Fruit fly (Drosophila melanogaster) whole organism, embryonic: ENCODE results near the gene heix.
A peak's percentile ranks its signal among the peaks of the same experiment; 100 is the strongest.

Source experiments
- Adf1 ChIP-seq: fragments of 200-800 bp; sonication (Bioruptor generic); IDR thresholded peaks from 2 replicates; pipeline ENCODE4 v1.3.6; 2022; ENCODE audit warnings: missing biosample characterization, missing genetic modification characterization
- Asciz ChIP-seq: fragments of 200-800 bp; sonication (Bioruptor generic); optimal IDR thresholded peaks from 2 replicates; lab custom pipeline; 2017; ENCODE audit warnings: missing biosample characterization, mild to moderate bottlenecking, missing genetic modification characterization, missing genetic modification reagents
- BEAF-32 ChIP-seq: fragments of 200-800 bp; sonication (Bioruptor generic); optimal IDR thresholded peaks from 3 replicates; lab custom pipeline; 2017; ENCODE audit warnings: missing biosample characterization, missing genetic modification characterization, mild to moderate bottlenecking, moderate library complexity, missing genetic modification reagents
- CG10274 ChIP-seq: fragments of 200-800 bp; sonication (Bioruptor generic); optimal IDR thresholded peaks from 3 replicates; lab custom pipeline; 2017; ENCODE audit warnings: missing biosample characterization, mild to moderate bottlenecking, missing genetic modification characterization
- CG11398 ChIP-seq: fragments of 200-800 bp; sonication (Bioruptor generic); optimal IDR thresholded peaks from 2 replicates; lab custom pipeline; 2016; ENCODE audit warnings: missing biosample characterization, missing genetic modification characterization
- CG11695 ChIP-seq: fragments of 200-800 bp; sonication (Bioruptor generic); IDR thresholded peaks from 3 replicates; pipeline ENCODE4 v1.3.6; 2022; ENCODE audit warnings: missing biosample characterization, missing genetic modification characterization
- CG12071 ChIP-seq: fragments of 200-800 bp; sonication (Bioruptor generic); optimal IDR thresholded peaks from 3 replicates; lab custom pipeline; 2018; ENCODE audit warnings: missing biosample characterization, mild to moderate bottlenecking, missing genetic modification characterization
- CG13624 ChIP-seq: fragments of 200-800 bp; sonication (Bioruptor generic); optimal IDR thresholded peaks from 2 replicates; lab custom pipeline; 2016; ENCODE audit warnings: missing biosample characterization, missing genetic modification characterization
- CG15696 ChIP-seq: fragments of 200-800 bp; sonication (Bioruptor generic); optimal IDR thresholded peaks from 2 replicates; lab custom pipeline; 2019; ENCODE audit warnings: missing biosample characterization, mild to moderate bottlenecking, missing genetic modification characterization, moderate library complexity
- CG1602 ChIP-seq: fragments of 200-800 bp; sonication (Bioruptor generic); optimal IDR thresholded peaks from 3 replicates; lab custom pipeline; 2016; ENCODE audit warnings: missing biosample characterization, missing genetic modification characterization
- CG16863 ChIP-seq: fragments of 200-800 bp; sonication (Bioruptor generic); optimal IDR thresholded peaks from 3 replicates; lab custom pipeline; 2016; ENCODE audit warnings: missing biosample characterization, missing genetic modification characterization
- CG18011 ChIP-seq: fragments of 200-800 bp; sonication (Bioruptor generic); optimal IDR thresholded peaks from 2 replicates; lab custom pipeline; 2017; ENCODE audit warnings: missing biosample characterization, missing genetic modification characterization, mild to moderate bottlenecking, moderate library complexity, missing genotype
- CG1832 ChIP-seq: fragments of 200-800 bp; sonication (Bioruptor generic); optimal IDR thresholded peaks from 2 replicates; lab custom pipeline; 2017; ENCODE audit warnings: missing biosample characterization, mild to moderate bottlenecking, missing genetic modification characterization, inconsistent platforms
- CG32532 ChIP-seq: fragments of 200-800 bp; sonication (Bioruptor generic); IDR thresholded peaks from 2 replicates; pipeline ENCODE4 v1.3.6; 2022; ENCODE audit warnings: missing biosample characterization, missing genetic modification characterization
- CG3995 ChIP-seq: fragments of 200-800 bp; sonication (Bioruptor generic); optimal IDR thresholded peaks from 3 replicates; lab custom pipeline; 2016; ENCODE audit warnings: missing biosample characterization, missing genetic modification characterization
- CG6654 ChIP-seq: fragments of 200-800 bp; sonication (Bioruptor generic); optimal IDR thresholded peaks from 2 replicates; lab custom pipeline; 2017; ENCODE audit warnings: missing biosample characterization, mild to moderate bottlenecking, missing genetic modification characterization
- CG7987 ChIP-seq: fragments of 200-800 bp; sonication (Bioruptor generic); optimal IDR thresholded peaks from 2 replicates; lab custom pipeline; 2018; ENCODE audit warnings: missing biosample characterization, mild to moderate bottlenecking, missing genetic modification characterization, moderate library complexity
- CG9727 ChIP-seq: fragments of 200-800 bp; sonication (Bioruptor generic); optimal IDR thresholded peaks from 3 replicates; lab custom pipeline; 2017; ENCODE audit warnings: missing biosample characterization, mild to moderate bottlenecking, missing genetic modification characterization
- CG9797 ChIP-seq: fragments of 200-800 bp; sonication (Bioruptor generic); optimal IDR thresholded peaks from 3 replicates; lab custom pipeline; 2018; ENCODE audit warnings: missing biosample characterization, mild to moderate bottlenecking, missing genetic modification characterization
- Camta ChIP-seq: fragments of 200-800 bp; sonication (Bioruptor generic); optimal IDR thresholded peaks from 2 replicates; lab custom pipeline; 2016; ENCODE audit warnings: missing biosample characterization, missing genetic modification characterization
- CkIIα-i1 ChIP-seq: fragments of 200-800 bp; sonication (Bioruptor generic); IDR thresholded peaks from 2 replicates; pipeline ENCODE4 v1.3.6; 2022; ENCODE audit warnings: missing biosample characterization, missing genetic modification characterization
- D19B ChIP-seq: fragments of 200-800 bp; sonication (Bioruptor generic); optimal IDR thresholded peaks from 2 replicates; lab custom pipeline; 2017; ENCODE audit warnings: missing biosample characterization, mild to moderate bottlenecking, missing genetic modification characterization
- Dek ChIP-seq: fragments of 200-800 bp; sonication (Bioruptor generic); optimal IDR thresholded peaks from 3 replicates; lab custom pipeline; 2019; ENCODE audit warnings: missing biosample characterization, mild to moderate bottlenecking, missing genetic modification characterization, moderate library complexity
- E2f2 ChIP-seq: fragments of 200-800 bp; sonication (Bioruptor generic); IDR thresholded peaks from 2 replicates; pipeline ENCODE4 v1.3.6; 2022; ENCODE audit warnings: missing biosample characterization, missing genetic modification characterization
- Eip74EF ChIP-seq, 2 experiments: fragments of 200-800 bp in 1 of 2; fragments of >200 bp in 1 of 2; sonication (Bioruptor generic) in 1 of 2; optimal IDR thresholded peaks; 2 replicates each; lab custom pipeline; 2017 to 2019; ENCODE audit warnings: missing biosample characterization in 2 of 2, missing genetic modification characterization in 2 of 2, mild to moderate bottlenecking in 1 of 2, moderate library complexity in 1 of 2
- Elba2 ChIP-seq: fragments of 200-800 bp; sonication (Bioruptor generic); optimal IDR thresholded peaks from 3 replicates; lab custom pipeline; 2016; ENCODE audit warnings: missing biosample characterization, missing genetic modification characterization
- HLH54F ChIP-seq: fragments of 200-800 bp; sonication (Bioruptor generic); optimal IDR thresholded peaks from 3 replicates; lab custom pipeline; 2016; ENCODE audit warnings: missing biosample characterization, missing genetic modification characterization
- Max ChIP-seq: fragments of 200-800 bp; sonication (Bioruptor generic); optimal IDR thresholded peaks from 2 replicates; lab custom pipeline; 2016; ENCODE audit warnings: missing biosample characterization, mild to moderate bottlenecking, missing genetic modification characterization
- Mes4 ChIP-seq: fragments of 200-800 bp; sonication (Bioruptor generic); optimal IDR thresholded peaks from 2 replicates; lab custom pipeline; 2016; ENCODE audit warnings: missing biosample characterization, missing genetic modification characterization
- NC2β ChIP-seq: fragments of 200-800 bp; sonication (Bioruptor generic); optimal IDR thresholded peaks from 2 replicates; lab custom pipeline; 2016; ENCODE audit warnings: missing biosample characterization, missing genetic modification characterization
- Oaz ChIP-seq: fragments of 200-800 bp; sonication (Bioruptor generic); IDR thresholded peaks from 2 replicates; pipeline ENCODE4 v1.3.6; 2022; ENCODE audit warnings: missing biosample characterization, missing genetic modification characterization
- Optix ChIP-seq: fragments of 200-800 bp; sonication (Bioruptor generic); IDR thresholded peaks from 3 replicates; pipeline ENCODE4 v1.3.6; 2022; ENCODE audit warnings: missing biosample characterization, missing genetic modification characterization
- Sry-β ChIP-seq: fragments of 200-800 bp; sonication (Bioruptor generic); optimal IDR thresholded peaks from 2 replicates; lab custom pipeline; 2018; ENCODE audit warnings: missing biosample characterization, mild to moderate bottlenecking, missing genetic modification characterization, moderate library complexity
- YL-1 ChIP-seq: fragments of 200-800 bp; sonication (Bioruptor generic); optimal IDR thresholded peaks from 3 replicates; lab custom pipeline; 2017; ENCODE audit warnings: missing biosample characterization, mild to moderate bottlenecking, missing genetic modification characterization
- corto ChIP-seq: fragments of 200-800 bp; sonication (Bioruptor generic); optimal IDR thresholded peaks from 2 replicates; lab custom pipeline; 2016; ENCODE audit warnings: missing biosample characterization, mild to moderate bottlenecking, missing genetic modification characterization, moderate library complexity
- crc ChIP-seq: fragments of 200-800 bp; sonication (Bioruptor generic); optimal IDR thresholded peaks from 2 replicates; lab custom pipeline; 2016; ENCODE audit warnings: missing biosample characterization, missing genetic modification characterization
- cwo ChIP-seq: fragments of 200-800 bp; sonication (Bioruptor generic); optimal IDR thresholded peaks from 3 replicates; lab custom pipeline; 2017; ENCODE audit warnings: missing biosample characterization, missing genetic modification characterization, mild to moderate bottlenecking, moderate library complexity, missing genetic modification reagents
- dmrt11E ChIP-seq: fragments of 200-800 bp; sonication (Bioruptor generic); optimal IDR thresholded peaks from 3 replicates; lab custom pipeline; 2018; ENCODE audit warnings: missing biosample characterization, mild to moderate bottlenecking, missing genetic modification characterization, moderate library complexity
- en ChIP-seq: fragments of 200-800 bp; sonication (Bioruptor generic); optimal IDR thresholded peaks from 2 replicates; lab custom pipeline; 2016; ENCODE audit warnings: missing biosample characterization, missing genetic modification characterization
- ftz-f1 ChIP-seq: fragments of 200-800 bp; sonication (Bioruptor generic); optimal IDR thresholded peaks from 2 replicates; lab custom pipeline; 2016; ENCODE audit warnings: missing biosample characterization, missing genetic modification characterization
- hkb ChIP-seq, 2 experiments: fragments of 200-800 bp in 1 of 2; fragments of >200 bp in 1 of 2; sonication (Bioruptor generic) in 1 of 2; IDR thresholded peaks in 1 of 2; optimal IDR thresholded peaks in 1 of 2; 2 replicates each; pipeline versions ENCODE4 v1.3.6 to Lab custom; 2017 to 2022; ENCODE audit warnings: missing biosample characterization in 1 of 2, missing genetic modification characterization in 1 of 2
- ind ChIP-seq: fragments of 200-800 bp; sonication (Bioruptor generic); optimal IDR thresholded peaks from 3 replicates; lab custom pipeline; 2016; ENCODE audit warnings: missing biosample characterization, missing genetic modification characterization
- maf-S ChIP-seq: fragments of 200-800 bp; sonication (Bioruptor generic); optimal IDR thresholded peaks from 2 replicates; lab custom pipeline; 2016; ENCODE audit warnings: missing biosample characterization, missing genetic modification characterization
- mirr ChIP-seq: fragments of 200-800 bp; sonication (Bioruptor generic); optimal IDR thresholded peaks from 3 replicates; lab custom pipeline; 2018; ENCODE audit warnings: missing biosample characterization, mild to moderate bottlenecking, missing genetic modification characterization
- pnt ChIP-seq: fragments of 200-800 bp; sonication (Bioruptor generic); optimal IDR thresholded peaks from 3 replicates; lab custom pipeline; 2016; ENCODE audit warnings: missing biosample characterization, missing genetic modification characterization
- pum ChIP-seq: fragments of 200-800 bp; sonication (Bioruptor generic); optimal IDR thresholded peaks from 2 replicates; lab custom pipeline; 2016; ENCODE audit warnings: missing biosample characterization, missing genetic modification characterization
- run ChIP-seq: fragments of 200-800 bp; sonication (Bioruptor generic); optimal IDR thresholded peaks from 3 replicates; lab custom pipeline; 2018; ENCODE audit warnings: missing biosample characterization, mild to moderate bottlenecking, missing genetic modification characterization
- trh ChIP-seq: fragments of 200-800 bp; sonication (Bioruptor generic); optimal IDR thresholded peaks from 2 replicates; lab custom pipeline; 2016; ENCODE audit warnings: missing biosample characterization, missing genetic modification characterization

heix gene

DNA sequence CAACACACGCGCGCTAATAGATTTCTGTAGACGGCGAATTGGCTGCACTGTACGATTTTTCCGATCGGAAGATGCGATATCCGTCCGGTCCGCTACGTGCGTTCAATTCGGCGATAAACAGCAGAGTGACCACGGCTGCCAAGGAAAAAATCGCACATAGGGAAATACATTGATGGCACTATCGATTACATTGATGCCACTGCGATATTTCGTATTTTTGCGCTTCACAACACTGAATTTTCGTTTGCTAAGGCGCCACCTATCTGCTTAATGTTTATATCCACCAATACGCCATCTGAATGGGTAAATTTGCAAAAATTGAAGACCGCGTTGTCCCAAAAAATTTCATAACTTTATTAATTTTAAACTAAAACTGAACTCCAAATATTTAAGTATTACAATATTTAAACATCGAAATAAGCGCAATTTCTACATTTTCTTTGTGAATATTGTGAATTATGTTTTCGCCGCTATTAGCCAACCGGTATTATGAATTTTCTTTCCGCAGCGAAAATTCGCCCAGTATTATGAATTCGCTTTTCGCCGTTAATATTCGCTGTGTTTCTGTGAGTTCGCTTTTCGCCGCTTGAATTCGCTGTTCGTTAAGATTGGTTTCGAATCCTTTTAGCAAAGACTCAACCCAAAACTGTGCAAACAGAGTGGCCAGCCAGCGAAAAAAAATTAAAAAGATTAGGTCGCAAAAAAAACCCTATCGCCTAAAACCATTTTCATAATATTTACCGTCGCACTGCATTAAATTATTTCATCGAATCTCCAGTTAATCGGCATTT lies 11.9 kb downstream of the heix start, which contains the start of the genes crp and pkaap (continued):
- TF ChIP-seq dmrt11E (tag; lab: Kevin White, UChicago) (peak; percentile 63), Adf1 (GFP tag; lab: Robert Waterston, UW) (no peak), CG10274 (no peak), CG11398 (GFP tag; lab: Kevin White, UChicago) (peak; percentile 85), Asciz (GFP tag; lab: Kevin White, UChicago) (peak; percentile 66), CG12071 (GFP tag; lab: Kevin White, UChicago) (peak; percentile 63), Eip74EF (GFP tag; optimal IDR thresholded peaks at IDR 0.05; lab: Kevin White, UChicago) (peak in 1 of 2 experiments; percentile 59), crc (GFP tag; lab: Kevin White, UChicago) (peak; percentile 48), ftz-f1 (GFP tag; lab: Kevin White, UChicago) (peak; percentile 60), CG7987 (GFP tag; lab: Kevin White, UChicago) (peak; percentile 74), Camta (GFP tag; lab: Kevin White, UChicago) (peak; percentile 84), BEAF-32 (GFP tag; lab: Kevin White, UChicago) (peak; percentile 97), CG6654 (GFP tag; lab: Kevin White, UChicago) (peak; percentile 43), CG1602 (GFP tag; lab: Kevin White, UChicago) (peak; percentile 85), Dek (tag; lab: Kevin White, UChicago) (peak; percentile 75), HLH54F (peak; percentile 89), Optix (GFP tag; lab: Robert Waterston, UW) (no peak), Max (GFP tag; lab: Kevin White, UChicago) (peak; percentile 86), pnt (GFP tag; lab: Kevin White, UChicago) (peak; percentile 88), CG16863 (peak; percentile 82), run (tag; lab: Kevin White, UChicago) (peak; percentile 25), YL-1 (GFP tag; lab: Kevin White, UChicago) (peak; percentile 75), mirr (GFP tag; lab: Kevin White, UChicago) (peak; percentile 75), E2f2 (GFP tag; lab: Robert Waterston, UW) (no peak), CG9727 (peak; percentile 48), CG9797 (GFP tag; lab: Kevin White, UChicago) (peak; percentile 85), CG3995 (peak; percentile 55), CG18011 (GFP tag; lab: Kevin White, UChicago) (peak; percentile 46), cwo (peak; percentile 59), CG11695 (GFP tag; lab: Robert Waterston, UW) (no peak), Sry-β (GFP tag; lab: Kevin White, UChicago) (peak; percentile 27), hkb (optimal IDR thresholded peaks at IDR 0.05; lab: Kevin White, UChicago) (peak; percentile 60), hkb (GFP tag; IDR thresholded peaks at IDR 0.05; lab: Robert Waterston, UW) (no peak), NC2β (peak; percentile 86), CG15696 (tag; lab: Kevin White, UChicago) (peak; percentile 72), pum (peak; percentile 87), maf-S (peak; percentile 88), CkIIα-i1 (no peak), CG32532 (GFP tag; lab: Robert Waterston, UW) (no peak), Elba2 (GFP tag; lab: Kevin White, UChicago) (peak; percentile 45), CG1832 (GFP tag; lab: Kevin White, UChicago) (no peak), trh (GFP tag; lab: Kevin White, UChicago) (peak; percentile 57), Mes4 (GFP tag; lab: Kevin White, UChicago) (peak; percentile 72), en (GFP tag; lab: Kevin White, UChicago) (peak; percentile 56), corto (GFP tag; lab: Kevin White, UChicago) (peak; percentile 91), Oaz (no peak), CG13624 (peak; percentile 78), ind (GFP tag; lab: Kevin White, UChicago) (peak; percentile 83), D19B (GFP tag; lab: Kevin White, UChicago) (peak; percentile 3)
